Worm (Caenorhabditis elegans) whole organism, young adult: Measurements from ENCODE around the gene F52C9.3.

ENCODE experiments used
- Y53G8AR.9 ChIP-seq: fragments of 200-800 bp; sonication (Bioruptor generic); conservative IDR thresholded peaks from 2 replicates; pipeline ENCODE4 v1.3.6; 2022; ENCODE audit warnings: missing genetic modification reagents, missing genetic modification characterization, missing compliant biosample characterization
- aptf-2 ChIP-seq: fragments of 200-800 bp; sonication (Bioruptor generic); conservative IDR thresholded peaks from 2 replicates; pipeline ENCODE4 v1.3.6; 2022; ENCODE audit warnings: missing genetic modification reagents, missing genetic modification characterization, missing compliant biosample characterization
- egrh-3 ChIP-seq: fragments of 200-800 bp; sonication (Bioruptor generic); IDR thresholded peaks from 2 replicates; pipeline ENCODE4 v1.3.6; 2022; ENCODE audit warnings: missing genetic modification reagents, missing genetic modification characterization, missing compliant biosample characterization
- lin-54 ChIP-seq: fragments of 200-800 bp; sonication (Bioruptor generic); optimal IDR thresholded peaks from 2 replicates; lab custom pipeline; 2018; ENCODE audit warnings: mild to moderate bottlenecking, missing genetic modification characterization, missing compliant biosample characterization
- lir-1 ChIP-seq: fragments of 200-800 bp; sonication (Bioruptor generic); conservative IDR thresholded peaks from 2 replicates; pipeline ENCODE4 v1.3.6; 2022; ENCODE audit warnings: missing genetic modification reagents, missing genetic modification characterization, missing compliant biosample characterization
- mel-28 ChIP-seq: sonication (generic microtip); optimal IDR thresholded peaks from 2 replicates; lab custom pipeline; 2016; ENCODE audit warnings: borderline replicate concordance, mild to moderate bottlenecking, missing genetic modification characterization, missing compliant biosample characterization

- TF ChIP-seq aptf-2 (GFP tag; lab: Robert Waterston, UW) (no peak), lin-54 (no peak), lir-1 (GFP tag; lab: Robert Waterston, UW) (no peak), mel-28 (tag; lab: Kevin White, UChicago) (no peak), Y53G8AR.9 (GFP tag; lab: Robert Waterston, UW) (no peak), egrh-3 (GFP tag; lab: Robert Waterston, UW) (no peak)
Measured at ce11 chrIII:5291281-5291680, 30.4 kb upstream of the F52C9.3 start.
